Fruit fly (Drosophila melanogaster): ENCODE measurements around the gene CG14301.
A peak's percentile ranks its signal among the peaks of the same experiment; 100 is the strongest.

Gene CG14301

DNA sequence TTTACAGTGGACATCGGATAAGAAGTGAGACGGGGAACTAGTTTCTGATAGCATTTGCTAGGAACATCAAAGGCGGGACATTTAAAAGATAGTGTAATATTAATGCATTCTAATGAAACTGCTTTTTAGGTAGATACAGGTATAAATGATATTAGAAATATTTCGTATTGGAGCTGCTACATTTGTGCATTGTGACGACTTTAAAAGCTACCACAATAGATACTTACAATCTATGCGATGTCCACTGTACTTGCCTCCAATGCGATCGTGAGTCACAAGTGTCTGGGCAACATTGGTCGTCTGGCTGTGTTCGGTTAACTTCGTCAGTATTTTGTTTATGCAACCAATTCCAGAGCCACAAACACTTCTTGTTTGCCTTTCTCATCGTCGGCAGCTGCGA lies 28.6 kb upstream of the CG14301 start (continued):
- TF ChIP-seq CG1602 (GFP tag; optimal IDR thresholded peaks at IDR 0.05) (no peak), scrt (GFP tag; optimal IDR thresholded peaks at IDR 0.05) (no peak), CG10979 (tag; optimal IDR thresholded peaks at IDR 0.05) (peak; percentile 2), wor (GFP tag; IDR thresholded peaks at IDR 0.05) (no peak), pzg (GFP tag; optimal IDR thresholded peaks at IDR 0.05) (no peak), Xbp1 (GFP tag; optimal IDR thresholded peaks at IDR 0.05) (no peak), Dp (GFP tag; optimal IDR thresholded peaks at IDR 0.05) (no peak), CG10654 (GFP tag; optimal IDR thresholded peaks at IDR 0.05) (no peak), CTCF (GFP tag; optimal IDR thresholded peaks at IDR 0.05) (no peak), CG9876 (GFP tag; optimal IDR thresholded peaks at IDR 0.05) (no peak), Opbp (GFP tag; IDR thresholded peaks at IDR 0.05; ENCODE audit: partially characterized antibody) (no peak), vfl (GFP tag; optimal IDR thresholded peaks at IDR 0.05) (no peak), CG2712 (tag; optimal IDR thresholded peaks at IDR 0.05) (peak; percentile 41), CG3726 (GFP tag; IDR thresholded peaks at IDR 0.05) (0 out of 3 replicates have a peak, but pooled peaks have one; percentile 7), mam (GFP tag; optimal IDR thresholded peaks at IDR 0.05) (peak; percentile 20), Sox102F (GFP tag; optimal IDR thresholded peaks at IDR 0.05) (no peak), Gug (GFP tag; IDR thresholded peaks at IDR 0.05) (no peak), sc (optimal IDR thresholded peaks at IDR 0.05) (no peak), sc (GFP tag; optimal IDR thresholded peaks at IDR 0.05) (no peak), dysf (GFP tag; IDR thresholded peaks at IDR 0.05) (peak; percentile 48; the same call in 1 of the 3 replicates), CG2120 (GFP tag; optimal IDR thresholded peaks at IDR 0.05) (peak; percentile 40), CG6813 (GFP tag; optimal IDR thresholded peaks at IDR 0.05) (no peak), NC2α (GFP tag; optimal IDR thresholded peaks at IDR 0.05) (no peak), oc (tag; optimal IDR thresholded peaks at IDR 0.05) (no peak), Deaf1 (tag; optimal IDR thresholded peaks at IDR 0.05) (peak; percentile 66), CG2199 (GFP tag; IDR thresholded peaks at IDR 0.05) (no peak), Stat92E (GFP tag; optimal IDR thresholded peaks at IDR 0.05) (no peak), row (GFP tag; IDR thresholded peaks at IDR 0.05) (peak; percentile 78), Lhr (GFP tag; optimal IDR thresholded peaks at IDR 0.05) (no peak), CG3281 (GFP tag; optimal IDR thresholded peaks at IDR 0.05) (no peak), dpn (GFP tag; optimal IDR thresholded peaks at IDR 0.05) (no peak), CG8388 (GFP tag; optimal IDR thresholded peaks at IDR 0.05) (no peak), Chrac-16 (GFP tag; optimal IDR thresholded peaks at IDR 0.05) (no peak), lmd (GFP tag; IDR thresholded peaks at IDR 0.05) (peak; percentile 34; the same call in 1 of the 2 replicates), CG17829 (tag; optimal IDR thresholded peaks at IDR 0.05) (no peak), unpg (GFP tag; optimal IDR thresholded peaks at IDR 0.05) (peak; percentile 2), klu (GFP tag; IDR thresholded peaks at IDR 0.05) (no peak), phol (tag; optimal IDR thresholded peaks at IDR 0.05) (peak; percentile 17), tio (GFP tag; optimal IDR thresholded peaks at IDR 0.05) (no peak), exex (tag; optimal IDR thresholded peaks at IDR 0.05) (no peak), CG8944 (GFP tag; optimal IDR thresholded peaks at IDR 0.05) (no peak), CG12071 (GFP tag; optimal IDR thresholded peaks at IDR 0.05) (no peak), Drgx (GFP tag; IDR thresholded peaks at IDR 0.05) (peak; percentile 82), Ptx1 (GFP tag; IDR thresholded peaks at IDR 0.05) (peak; percentile 43), odd (GFP tag; optimal IDR thresholded peaks at IDR 0.05) (no peak), CG5245 (GFP tag; optimal IDR thresholded peaks at IDR 0.05) (no peak), CG9797 (GFP tag; optimal IDR thresholded peaks at IDR 0.05) (no peak), psq (GFP tag; optimal IDR thresholded peaks at IDR 0.05) (no peak), CG10565 (GFP tag; optimal IDR thresholded peaks at IDR 0.05) (no peak), Dbx (GFP tag; IDR thresholded peaks at IDR 0.05) (no peak), Fer3 (tag; optimal IDR thresholded peaks at IDR 0.05) (peak; percentile 18), so (GFP tag; IDR thresholded peaks at IDR 0.05) (no peak)
